Worm (Caenorhabditis elegans): ENCODE results near the gene frpr-5.

DNA sequence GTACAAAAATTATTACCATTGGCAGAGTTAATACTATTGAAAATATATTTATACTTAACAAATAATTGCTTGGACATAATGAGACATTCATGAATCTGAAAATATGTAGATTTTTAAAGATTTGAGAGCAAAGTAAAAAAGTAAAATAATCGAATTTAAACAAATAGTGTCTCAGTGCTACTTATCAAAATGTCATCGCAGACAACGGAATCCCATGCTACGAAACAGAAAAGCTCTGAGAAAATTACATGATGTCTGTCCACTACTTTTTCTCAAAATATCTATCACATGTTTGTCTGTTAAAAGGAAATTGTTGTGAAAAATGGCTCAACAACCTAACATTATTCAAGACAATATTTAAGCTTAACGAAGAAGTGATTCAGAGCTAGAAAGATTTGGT, 51.6 kb downstream of the frpr-5 start, which contains the start of gene T10G3.4:
- TF ChIP-seq nhr-28 (tag; optimal IDR thresholded peaks at IDR 0.05) (no peak), tbx-2 (tag; optimal IDR thresholded peaks at IDR 0.05) (no peak), isw-1 (GFP tag; IDR thresholded peaks at IDR 0.05) (no peak), sup-37 (GFP tag; optimal IDR thresholded peaks at IDR 0.05) (no peak), ceh-88 (GFP tag; IDR thresholded peaks at IDR 0.05) (no peak), rnt-1 (tag; optimal IDR thresholded peaks at IDR 0.05) (no peak)
